Worm (Caenorhabditis elegans): ENCODE results near the gene col-41.

ce11 chrX:15146415-15147210 lies 29.7 kb downstream of the col-41 start:
- TF ChIP-seq lsl-1 (GFP tag; optimal IDR thresholded peaks at IDR 0.05) (no peak), xnd-1 (tag; optimal IDR thresholded peaks at IDR 0.05) (no peak), lsy-27 (tag; optimal IDR thresholded peaks at IDR 0.05; ENCODE audit: borderline replicate concordance, insufficient read depth) (no peak), F57A8.1 (GFP tag; optimal IDR thresholded peaks at IDR 0.05) (no peak), mcd-1 (GFP tag; IDR thresholded peaks at IDR 0.05) (no peak), F57C9.4 (tag; optimal IDR thresholded peaks at IDR 0.05) (no peak), him-1 (tag; optimal IDR thresholded peaks at IDR 0.05) (peak; percentile 64), hmg-1.2 (GFP tag; IDR thresholded peaks at IDR 0.05) (peak; percentile 60; the same call in 1 of the 2 replicates), gei-17 (GFP tag; optimal IDR thresholded peaks at IDR 0.05) (no peak), pha-4 (tag; optimal IDR thresholded peaks at IDR 0.05) (no peak)

Measured in whole organism, young adult.